Worm (Caenorhabditis elegans) whole organism, L1 larva: ENCODE results near the gene T21C9.11.

Experiments
- dpl-1 ChIP-seq, 3 experiments: fragments of 150-350 bp in 2 of 3; sonication (generic microtip) in 1 of 3; optimal IDR thresholded peaks; 2 replicates each; lab custom pipeline; 2014 to 2017; ENCODE audit warnings: missing biosample characterization in 3 of 3, missing genetic modification characterization in 3 of 3, missing genetic modification reagents in 3 of 3
- fkh-10 ChIP-seq: sonication (generic microtip); optimal IDR thresholded peaks from 2 replicates; lab custom pipeline; 2017; ENCODE audit warnings: missing biosample characterization, missing genetic modification reagents, missing genetic modification characterization
- fos-1 ChIP-seq: fragments of 150-350 bp; optimal IDR thresholded peaks from 2 replicates; lab custom pipeline; 2014; ENCODE audit warnings: missing biosample characterization, missing genetic modification characterization
- lin-35 ChIP-seq, 2 experiments: fragments of 150-350 bp; optimal IDR thresholded peaks; 2 replicates each; lab custom pipeline; 2014; ENCODE audit warnings: missing biosample characterization in 2 of 2, missing genetic modification characterization in 2 of 2, missing genetic modification reagents in 2 of 2
- lsy-2 ChIP-seq, 2 experiments: fragments of 150-350 bp; optimal IDR thresholded peaks; 2 replicates each; lab custom pipeline; 2014; ENCODE audit warnings: missing biosample characterization in 2 of 2, missing genetic modification characterization in 2 of 2
- mep-1 ChIP-seq: fragments of 150-350 bp; optimal IDR thresholded peaks from 2 replicates; lab custom pipeline; 2014; ENCODE audit warnings: missing biosample characterization, missing genetic modification characterization
- nhr-237 ChIP-seq: fragments of 150-350 bp; optimal IDR thresholded peaks from 2 replicates; lab custom pipeline; 2014; ENCODE audit warnings: missing biosample characterization, missing genetic modification characterization
- nhr-77 ChIP-seq: fragments of 150-350 bp; optimal IDR thresholded peaks from 2 replicates; lab custom pipeline; 2014; ENCODE audit warnings: missing biosample characterization, missing genetic modification characterization
- unc-130 ChIP-seq: fragments of 150-350 bp; optimal IDR thresholded peaks from 2 replicates; lab custom pipeline; 2017; ENCODE audit warnings: missing biosample characterization, missing genetic modification characterization, inconsistent platforms
- unc-62 ChIP-seq: fragments of 150-350 bp; optimal IDR thresholded peaks from 2 replicates; lab custom pipeline; 2014; ENCODE audit warnings: missing biosample characterization, missing genetic modification reagents, missing genetic modification characterization
- zag-1 ChIP-seq: fragments of 150-350 bp; optimal IDR thresholded peaks from 2 replicates; lab custom pipeline; 2014; ENCODE audit warnings: missing biosample characterization, missing genetic modification characterization

DNA sequence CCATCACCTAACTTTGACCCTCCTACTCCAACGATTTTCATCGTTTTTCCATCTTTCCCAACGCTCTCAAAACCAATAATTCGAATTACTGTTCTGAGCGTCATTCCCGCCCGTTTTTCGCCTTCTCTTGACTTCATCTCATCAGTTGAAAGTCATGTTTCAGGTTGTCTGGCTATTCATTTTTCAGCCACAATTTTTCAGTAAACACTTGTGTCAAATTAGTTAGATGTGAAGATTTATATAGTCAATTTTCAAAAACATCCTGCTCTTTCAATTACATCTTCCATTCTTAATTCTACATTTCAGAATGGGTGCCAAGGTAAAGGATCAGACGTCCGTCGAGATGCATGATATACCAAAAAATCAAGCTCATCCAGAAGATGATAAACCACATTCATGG lies 22.1 kb downstream of the T21C9.11 start, which contains the start of gene del-6:
- no peak for TF ChIP-seq nhr-77
- no peak for TF ChIP-seq lsy-2 (tag; optimal IDR thresholded peaks at IDR 0.05; lab: Kevin White, UChicago)
- no peak for TF ChIP-seq nhr-237 (tag; lab: Kevin White, UChicago)
- TF ChIP-seq mep-1, result no peak
- TF ChIP-seq unc-130 (tag; lab: Kevin White, UChicago), result no peak
- no peak for TF ChIP-seq zag-1 (tag; lab: Kevin White, UChicago)
- no peak for TF ChIP-seq fkh-10
- TF ChIP-seq dpl-1 (GFP tag; optimal IDR thresholded peaks at IDR 0.05; lab: Kevin White, UChicago), result no peak
- TF ChIP-seq fos-1 (tag; lab: Kevin White, UChicago), result no peak
- no peak for TF ChIP-seq unc-62 (GFP tag; lab: Kevin White, UChicago)
- no peak for TF ChIP-seq lin-35 (GFP tag; optimal IDR thresholded peaks at IDR 0.05; lab: Kevin White, UChicago)
